Worm (Caenorhabditis elegans) whole organism, L3 larva: Measurements from ENCODE around the gene ZK105.13.

ENCODE experiments used
- R02D3.7 ChIP-seq: fragments of 150-350 bp; optimal IDR thresholded peaks from 2 replicates; lab custom pipeline; 2014; ENCODE audit warnings: missing biosample characterization, missing genetic modification characterization
- ZK546.5 ChIP-seq: sonication (generic microtip); optimal IDR thresholded peaks from 2 replicates; lab custom pipeline; 2017; ENCODE audit warnings: missing biosample characterization, missing genetic modification characterization
- aly-2 ChIP-seq: fragments of 150-350 bp; optimal IDR thresholded peaks from 2 replicates; lab custom pipeline; 2014; ENCODE audit warnings: missing biosample characterization, missing genetic modification characterization
- ama-1 ChIP-seq: fragments of 150-350 bp; optimal IDR thresholded peaks from 2 replicates; lab custom pipeline; 2018
- ceh-16 ChIP-seq: sonication (generic microtip); optimal IDR thresholded peaks from 2 replicates; lab custom pipeline; 2017; ENCODE audit warnings: missing biosample characterization, missing genetic modification characterization
- ceh-28 ChIP-seq: fragments of 150-350 bp; optimal IDR thresholded peaks from 2 replicates; lab custom pipeline; 2014; ENCODE audit warnings: missing biosample characterization, missing genetic modification reagents, missing genetic modification characterization
- ceh-82 ChIP-seq: fragments of 150-350 bp; optimal IDR thresholded peaks from 2 replicates; lab custom pipeline; 2014; ENCODE audit warnings: missing biosample characterization, missing genetic modification characterization
- egl-27 ChIP-seq: sonication (generic microtip); optimal IDR thresholded peaks from 4 replicates; lab custom pipeline; 2017; ENCODE audit warnings: missing biosample characterization, missing genetic modification reagents, missing genetic modification characterization
- egl-5 ChIP-seq: fragments of 150-350 bp; optimal IDR thresholded peaks from 2 replicates; lab custom pipeline; 2017; ENCODE audit warnings: missing biosample characterization, missing genetic modification reagents, missing genetic modification characterization, inconsistent platforms
- elt-2 ChIP-seq: sonication (generic microtip); optimal IDR thresholded peaks from 2 replicates; lab custom pipeline; 2016; ENCODE audit warnings: missing genetic modification reagents, mild to moderate bottlenecking, missing genetic modification characterization, missing compliant biosample characterization
- elt-3 ChIP-seq, 3 experiments: fragments of 150-350 bp in 1 of 3; sonication (generic microtip) in 2 of 3; optimal IDR thresholded peaks; 2 replicates in 2 of 3; 4 replicates in 1 of 3; lab custom pipeline; 2014 to 2017; ENCODE audit warnings: missing biosample characterization in 3 of 3, missing genetic modification characterization in 3 of 3
- eor-1 ChIP-seq, 2 experiments: fragments of 150-350 bp; optimal IDR thresholded peaks; 2 replicates each; lab custom pipeline; 2014 to 2018; ENCODE audit warnings: missing biosample characterization in 2 of 2, missing genetic modification characterization in 2 of 2
- fkh-10 ChIP-seq: sonication (generic microtip); optimal IDR thresholded peaks from 2 replicates; lab custom pipeline; 2017; ENCODE audit warnings: missing biosample characterization, missing genetic modification reagents, missing genetic modification characterization
- fkh-2 ChIP-seq: fragments of 150-350 bp; optimal IDR thresholded peaks from 2 replicates; lab custom pipeline; 2014; ENCODE audit warnings: missing biosample characterization, missing genetic modification reagents, missing genetic modification characterization
- fos-1 ChIP-seq: fragments of 150-350 bp; optimal IDR thresholded peaks from 2 replicates; lab custom pipeline; 2014; ENCODE audit warnings: missing biosample characterization, missing genetic modification characterization
- hmg-11 ChIP-seq: sonication (generic microtip); optimal IDR thresholded peaks from 2 replicates; lab custom pipeline; 2016; ENCODE audit warnings: missing genetic modification characterization, missing compliant biosample characterization
- lin-15B ChIP-seq: fragments of 150-350 bp; optimal IDR thresholded peaks from 2 replicates; lab custom pipeline; 2014; ENCODE audit warnings: missing biosample characterization, missing genetic modification characterization
- lin-39 ChIP-seq: fragments of 150-350 bp; optimal IDR thresholded peaks from 2 replicates; lab custom pipeline; 2018; ENCODE audit warnings: missing biosample characterization, missing genetic modification reagents, missing genetic modification characterization
- lsy-12 ChIP-seq: sonication (generic microtip); optimal IDR thresholded peaks from 2 replicates; lab custom pipeline; 2016; ENCODE audit warnings: mild to moderate bottlenecking, missing genetic modification characterization, missing compliant biosample characterization
- mdl-1 ChIP-seq: fragments of 150-350 bp; optimal IDR thresholded peaks from 2 replicates; lab custom pipeline; 2014; ENCODE audit warnings: missing biosample characterization, missing genetic modification characterization
- mml-1 ChIP-seq: fragments of 150-350 bp; sonication (generic microtip); optimal IDR thresholded peaks from 3 replicates; lab custom pipeline; 2014; ENCODE audit warnings: missing biosample characterization, missing genetic modification characterization
- nfya-1 ChIP-seq: sonication (generic microtip); optimal IDR thresholded peaks from 2 replicates; lab custom pipeline; 2017; ENCODE audit warnings: missing genetic modification characterization, mild to moderate bottlenecking, missing compliant biosample characterization, antibody characterized with exemption, moderate library complexity; ENCODE audit not compliant: insufficient read depth
- nhr-11 ChIP-seq: fragments of 150-350 bp; optimal IDR thresholded peaks from 2 replicates; lab custom pipeline; 2014; ENCODE audit warnings: missing biosample characterization, missing genetic modification characterization
- nhr-12 ChIP-seq: fragments of 150-350 bp; optimal IDR thresholded peaks from 2 replicates; lab custom pipeline; 2014; ENCODE audit warnings: missing biosample characterization, missing genetic modification characterization
- nhr-23 ChIP-seq: fragments of 150-350 bp; optimal IDR thresholded peaks from 2 replicates; lab custom pipeline; 2014; ENCODE audit warnings: missing biosample characterization, missing genetic modification reagents, missing genetic modification characterization
- nhr-25 ChIP-seq: sonication (generic microtip); optimal IDR thresholded peaks from 2 replicates; lab custom pipeline; 2017; ENCODE audit warnings: missing biosample characterization, missing genetic modification characterization
- nhr-28 ChIP-seq: fragments of 150-350 bp; optimal IDR thresholded peaks from 2 replicates; lab custom pipeline; 2014; ENCODE audit warnings: missing biosample characterization, missing genetic modification characterization
- nhr-67 ChIP-seq: fragments of 150-350 bp; optimal IDR thresholded peaks from 2 replicates; lab custom pipeline; 2014; ENCODE audit warnings: missing biosample characterization, missing genetic modification characterization
- nhr-77 ChIP-seq: fragments of 150-350 bp; optimal IDR thresholded peaks from 2 replicates; lab custom pipeline; 2014; ENCODE audit warnings: missing biosample characterization, missing genetic modification characterization
- pqm-1 ChIP-seq: fragments of 150-350 bp; optimal IDR thresholded peaks from 2 replicates; lab custom pipeline; 2017; ENCODE audit warnings: missing biosample characterization, missing genetic modification characterization, inconsistent platforms
- sea-2 ChIP-seq: fragments of 150-350 bp; sonication (generic microtip); optimal IDR thresholded peaks from 4 replicates; lab custom pipeline; 2014; ENCODE audit warnings: missing biosample characterization, missing genetic modification reagents, missing genetic modification characterization
- skn-1 ChIP-seq: fragments of 150-350 bp; optimal IDR thresholded peaks from 2 replicates; lab custom pipeline; 2014; ENCODE audit warnings: missing biosample characterization, missing genetic modification characterization
- snpc-4 ChIP-seq: fragments of 150-350 bp; optimal IDR thresholded peaks from 2 replicates; lab custom pipeline; 2014; ENCODE audit warnings: missing biosample characterization, missing genetic modification characterization
- tbx-2 ChIP-seq: sonication (generic microtip); optimal IDR thresholded peaks from 2 replicates; lab custom pipeline; 2016; ENCODE audit warnings: mild to moderate bottlenecking, missing genetic modification characterization, missing compliant biosample characterization
- unc-62 ChIP-seq: fragments of 150-350 bp; sonication (generic microtip); optimal IDR thresholded peaks from 4 replicates; lab custom pipeline; 2014; ENCODE audit warnings: missing biosample characterization, missing genetic modification reagents, missing genetic modification characterization
- zag-1 ChIP-seq: fragments of 150-350 bp; optimal IDR thresholded peaks from 2 replicates; lab custom pipeline; 2014; ENCODE audit warnings: missing biosample characterization, missing genetic modification characterization
- ztf-11 ChIP-seq: fragments of 150-350 bp; optimal IDR thresholded peaks from 2 replicates; lab custom pipeline; 2014; ENCODE audit warnings: missing biosample characterization, missing genetic modification characterization
- ztf-4 ChIP-seq: fragments of 150-350 bp; optimal IDR thresholded peaks from 2 replicates; lab custom pipeline; 2014; ENCODE audit warnings: missing biosample characterization, missing genetic modification characterization

ZK105.13 gene

ce11 chrV:7717629-7718028 is 4.7 kb upstream of the ZK105.13 start, which contains the start of gene ZK105.5:
Gene ZK105.5, minus strand, starts transcription at chrV:7717729.
- no peak for TF ChIP-seq aly-2 (tag; lab: Kevin White, UChicago)
- TF ChIP-seq elt-3 (tag; optimal IDR thresholded peaks at IDR 0.05; lab: Kevin White, UChicago): no peak

- TF ChIP-seq mml-1 (no peak), pqm-1 (no peak), ztf-11 (tag; lab: Kevin White, UChicago) (no peak), nhr-25 (tag; lab: Kevin White, UChicago) (no peak), skn-1 (no peak), nhr-28 (tag; lab: Kevin White, UChicago) (no peak), fkh-10 (GFP tag; lab: Kevin White, UChicago) (no peak), ceh-82 (tag; lab: Kevin White, UChicago) (no peak), ceh-16 (tag; lab: Kevin White, UChicago) (no peak), hmg-11 (tag; lab: Kevin White, UChicago) (no peak), snpc-4 (tag; lab: Kevin White, UChicago) (no peak), fos-1 (no peak), nhr-23 (tag; lab: Kevin White, UChicago) (no peak), R02D3.7 (tag; lab: Kevin White, UChicago) (no peak), lin-39 (no peak), aly-2 (tag; lab: Kevin White, UChicago) (no peak), eor-1 (tag; optimal IDR thresholded peaks at IDR 0.05; lab: Kevin White, UChicago) (no peak), nhr-67 (tag; lab: Kevin White, UChicago) (no peak)
Measured at ce11 chrV:7716034-7716433, 3.1 kb upstream of the ZK105.13 start, which contains the start of gene ZK105.12. Gene ZK105.12, minus strand, starts transcription at chrV:7716134.

- TF ChIP-seq egl-27: no peak
- TF ChIP-seq elt-2 (tag; lab: Kevin White, UChicago): no peak
- no peak for TF ChIP-seq ZK546.5 (tag; lab: Kevin White, UChicago)
- TF ChIP-seq fkh-2 (tag; lab: Kevin White, UChicago): no peak
- no peak for TF ChIP-seq lin-15B
- no peak for TF ChIP-seq fos-1
- TF ChIP-seq ceh-28: no peak
- no peak for TF ChIP-seq elt-3 (tag; optimal IDR thresholded peaks at IDR 0.05; lab: Kevin White, UChicago)
- no peak for TF ChIP-seq sea-2 (GFP tag; lab: Kevin White, UChicago)
- no peak for TF ChIP-seq ceh-82 (tag; lab: Kevin White, UChicago)
Measured at ce11 chrV:7713691-7714090, 719 bp upstream of the ZK105.13 start, which contains the start of gene ZK105.1. Gene ZK105.1, plus strand, starts transcription at chrV:7713991.

ce11 chrV:7708525-7708924 is 4.4 kb downstream of the ZK105.13 start, which contains the start of gene ZK105.11:
Gene ZK105.11, minus strand, starts transcription at chrV:7708625.
- TF ChIP-seq zag-1 (no peak), fkh-2 (tag; lab: Kevin White, UChicago) (no peak), aly-2 (tag; lab: Kevin White, UChicago) (no peak), hmg-11 (tag; lab: Kevin White, UChicago) (no peak), nfya-1 (no peak), mdl-1 (tag; lab: Kevin White, UChicago) (no peak), ZK546.5 (tag; lab: Kevin White, UChicago) (no peak), nhr-11 (tag; lab: Kevin White, UChicago) (no peak), skn-1 (no peak), pqm-1 (no peak), ceh-82 (tag; lab: Kevin White, UChicago) (no peak), fkh-10 (GFP tag; lab: Kevin White, UChicago) (no peak), mml-1 (no peak), nhr-77 (tag; lab: Kevin White, UChicago) (no peak), elt-3 (tag; optimal IDR thresholded peaks at IDR 0.05; lab: Kevin White, UChicago) (no peak), egl-5 (tag; lab: Kevin White, UChicago) (no peak), tbx-2 (tag; lab: Kevin White, UChicago) (no peak)
- TF ChIP-seq, all 47 proteins: peak for 0

- no peak for TF ChIP-seq tbx-2 (tag; lab: Kevin White, UChicago)
- no peak for TF ChIP-seq ceh-28
- TF ChIP-seq lsy-12 (tag; lab: Kevin White, UChicago): no peak
- TF ChIP-seq ztf-4 (tag; lab: Kevin White, UChicago): no peak
- no peak for TF ChIP-seq aly-2 (tag; lab: Kevin White, UChicago)
- TF ChIP-seq lin-15B: no peak
- no peak for TF ChIP-seq nhr-12
- TF ChIP-seq ztf-11 (tag; lab: Kevin White, UChicago): no peak
- TF ChIP-seq skn-1: no peak
- TF ChIP-seq unc-62 (GFP tag; lab: Kevin White, UChicago): no peak
- TF ChIP-seq ZK546.5 (tag; lab: Kevin White, UChicago): no peak
- no peak for TF ChIP-seq zag-1
- TF ChIP-seq nhr-23 (tag; lab: Kevin White, UChicago): no peak
- TF ChIP-seq nhr-28 (tag; lab: Kevin White, UChicago): no peak
- no peak for TF ChIP-seq ama-1 (lab: Kevin White, UChicago)
- TF ChIP-seq fkh-2 (tag; lab: Kevin White, UChicago): no peak
Measured at ce11 chrV:7705316-7705715, 7.7 kb downstream of the ZK105.13 start, which contains the start of gene srw-3. Gene srw-3, plus strand, starts transcription at chrV:7705616.
